ENCODE assay signal across 1 fruit fly cellular context in the genomic region with DNA sequence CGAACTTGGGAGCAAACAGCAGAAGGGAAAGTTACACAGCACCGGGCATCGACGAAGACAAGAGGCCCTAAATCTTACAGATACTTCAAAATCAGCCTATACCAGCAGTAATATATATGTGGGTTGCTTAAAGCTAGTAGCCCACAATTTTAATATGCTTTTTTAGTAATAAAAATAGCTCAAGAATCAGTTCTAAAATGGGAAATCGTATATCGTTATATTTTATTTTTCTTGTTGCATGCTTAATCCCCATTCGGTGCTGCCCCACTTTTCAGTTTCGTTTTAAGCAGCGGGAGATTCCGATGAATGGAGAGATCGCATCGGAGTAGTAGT.
A peak's percentile ranks its signal among the peaks of the same experiment; 100 is the strongest.
TF ChIP-seq lines count a peak whose summit lies in the region.

No protein-coding gene starts in this region.

TF ChIP-seq in whole organism, embryonic, 481 proteins besides CTCF, POLR2A, EP300 and RAD21 (continued from another document and continues in another):
- TF ChIP-seq Trl (optimal IDR thresholded peaks at IDR 0.05; lab: Kevin White, UChicago) (no peak), Trl (GFP tag; optimal IDR thresholded peaks at IDR 0.05; lab: Kevin White, UChicago) (no peak), Nf-YB (GFP tag; optimal IDR thresholded peaks at IDR 0.05; lab: Kevin White, UChicago) (no peak), CG13894 (tag; optimal IDR thresholded peaks at IDR 0.05; lab: Kevin White, UChicago) (no peak), ken (GFP tag; IDR thresholded peaks at IDR 0.05; lab: Robert Waterston, UW) (no peak), Eip74EF (GFP tag; optimal IDR thresholded peaks at IDR 0.05; lab: Kevin White, UChicago) (peak in 1 of 2 experiments; percentile 1), Poxn (GFP tag; IDR thresholded peaks at IDR 0.05; lab: Robert Waterston, UW) (no peak), unc-4 (GFP tag; IDR thresholded peaks at IDR 0.05; lab: Robert Waterston, UW; ENCODE audit: partially characterized antibody) (no peak), stc (GFP tag; IDR thresholded peaks at IDR 0.05; lab: Robert Waterston, UW) (no peak), cwo (GFP tag; optimal IDR thresholded peaks at IDR 0.05; lab: Kevin White, UChicago) (no peak), tx (GFP tag; optimal IDR thresholded peaks at IDR 0.05; lab: Kevin White, UChicago) (no peak), sqz (GFP tag; optimal IDR thresholded peaks at IDR 0.05; lab: Kevin White, UChicago) (no peak), CoRest (tag; optimal IDR thresholded peaks at IDR 0.05; lab: Kevin White, UChicago) (peak; percentile 42), Ets97D (GFP tag; optimal IDR thresholded peaks at IDR 0.05; lab: Kevin White, UChicago) (no peak), sisA (GFP tag; IDR thresholded peaks at IDR 0.05; lab: Robert Waterston, UW) (no peak), Dbx (GFP tag; IDR thresholded peaks at IDR 0.05; lab: Robert Waterston, UW) (0 out of 3 replicates have a peak, but pooled peaks have one; percentile 24), Dad (GFP tag; optimal IDR thresholded peaks at IDR 0.05; lab: Kevin White, UChicago) (no peak), CG1529 (GFP tag; optimal IDR thresholded peaks at IDR 0.05; lab: Kevin White, UChicago) (no peak), wek (GFP tag; optimal IDR thresholded peaks at IDR 0.05; lab: Kevin White, UChicago) (no peak), sima (GFP tag; optimal IDR thresholded peaks at IDR 0.05; lab: Kevin White, UChicago) (no peak), CG6654 (GFP tag; optimal IDR thresholded peaks at IDR 0.05; lab: Kevin White, UChicago) (peak; percentile 1), nom (GFP tag; optimal IDR thresholded peaks at IDR 0.05; lab: Kevin White, UChicago) (peak; percentile 71), wor (GFP tag; IDR thresholded peaks at IDR 0.05; lab: Robert Waterston, UW) (no peak), CG4360 (GFP tag; IDR thresholded peaks at IDR 0.05; lab: Robert Waterston, UW) (no peak), CG6765 (GFP tag; optimal IDR thresholded peaks at IDR 0.05; lab: Kevin White, UChicago) (no peak), CG7786 (GFP tag; optimal IDR thresholded peaks at IDR 0.05; lab: Kevin White, UChicago) (no peak), CG14014 (GFP tag; IDR thresholded peaks at IDR 0.05; lab: Robert Waterston, UW) (no peak), CG11093 (GFP tag; IDR thresholded peaks at IDR 0.05; lab: Robert Waterston, UW) (no peak), CG30020 (tag; optimal IDR thresholded peaks at IDR 0.05; lab: Kevin White, UChicago) (no peak), CrebB (tag; optimal IDR thresholded peaks at IDR 0.05; lab: Kevin White, UChicago) (no peak), Xbp1 (GFP tag; optimal IDR thresholded peaks at IDR 0.05; lab: Kevin White, UChicago) (peak; percentile 35), Pdp1 (GFP tag; optimal IDR thresholded peaks at IDR 0.05; lab: Kevin White, UChicago) (peak; percentile 4 to 43), CG10959 (GFP tag; IDR thresholded peaks at IDR 0.05; lab: Robert Waterston, UW) (no peak), Bdp1 (GFP tag; optimal IDR thresholded peaks at IDR 0.05; lab: Kevin White, UChicago) (no peak), jing (GFP tag; optimal IDR thresholded peaks at IDR 0.05; lab: Kevin White, UChicago) (no peak), ftz-f1 (GFP tag; optimal IDR thresholded peaks at IDR 0.05; lab: Kevin White, UChicago) (no peak), CG14965 (GFP tag; optimal IDR thresholded peaks at IDR 0.05; lab: Kevin White, UChicago; ENCODE audit: borderline replicate concordance) (no peak), CG7556 (GFP tag; optimal IDR thresholded peaks at IDR 0.05; lab: Kevin White, UChicago) (no peak), CG2678 (tag; optimal IDR thresholded peaks at IDR 0.05; lab: Kevin White, UChicago) (peak; percentile 46), CG10565 (GFP tag; optimal IDR thresholded peaks at IDR 0.05; lab: Kevin White, UChicago) (no peak), pita (GFP tag; optimal IDR thresholded peaks at IDR 0.05; lab: Kevin White, UChicago) (no peak), danr (GFP tag; IDR thresholded peaks at IDR 0.05; lab: Robert Waterston, UW) (no peak), CG4404 (GFP tag; IDR thresholded peaks at IDR 0.05; lab: Robert Waterston, UW) (0 out of 2 replicates have a peak, but pooled peaks have one; percentile 10), vfl (GFP tag; optimal IDR thresholded peaks at IDR 0.05; lab: Kevin White, UChicago) (no peak), Meics (GFP tag; optimal IDR thresholded peaks at IDR 0.05; lab: Kevin White, UChicago) (peak; percentile 25), zfh1 (GFP tag; IDR thresholded peaks at IDR 0.05; lab: Robert Waterston, UW) (0 out of 3 replicates have a peak, but pooled peaks have one; percentile 29), dysf (GFP tag; IDR thresholded peaks at IDR 0.05; lab: Robert Waterston, UW) (peak; percentile 57; the same call in 2 of the 3 replicates), CG18476 (GFP tag; optimal IDR thresholded peaks at IDR 0.05; lab: Kevin White, UChicago) (no peak), tgo (GFP tag; IDR thresholded peaks at IDR 0.05; lab: Robert Waterston, UW) (peak; percentile 35; the same call in 1 of the 3 replicates), ase (GFP tag; IDR thresholded peaks at IDR 0.05; lab: Robert Waterston, UW) (no peak), CG33557 (GFP tag; optimal IDR thresholded peaks at IDR 0.05; lab: Kevin White, UChicago) (no peak), CG10267 (tag; optimal IDR thresholded peaks at IDR 0.05; lab: Kevin White, UChicago) (no peak), CG13424 (tag; optimal IDR thresholded peaks at IDR 0.05; lab: Kevin White, UChicago) (peak; percentile 6), Deaf1 (tag; optimal IDR thresholded peaks at IDR 0.05; lab: Kevin White, UChicago) (no peak), BEAF-32 (GFP tag; optimal IDR thresholded peaks at IDR 0.05; lab: Kevin White, UChicago) (no peak), CG10366 (GFP tag; IDR thresholded peaks at IDR 0.05; lab: Robert Waterston, UW) (no peak), CG17612 (GFP tag; IDR thresholded peaks at IDR 0.05; lab: Robert Waterston, UW) (no peak), CG3281 (GFP tag; optimal IDR thresholded peaks at IDR 0.05; lab: Kevin White, UChicago) (peak; percentile 44), peb (GFP tag; IDR thresholded peaks at IDR 0.05; lab: Robert Waterston, UW) (no peak), NFAT (GFP tag; IDR thresholded peaks at IDR 0.05; lab: Robert Waterston, UW) (0 out of 2 replicates have a peak, but pooled peaks have one; percentile 10), ems (GFP tag; optimal IDR thresholded peaks at IDR 0.05; lab: Kevin White, UChicago) (no peak), CG6813 (GFP tag; optimal IDR thresholded peaks at IDR 0.05; lab: Kevin White, UChicago) (peak; percentile 10), CG12744 (GFP tag; optimal IDR thresholded peaks at IDR 0.05; lab: Kevin White, UChicago) (no peak), cato (GFP tag; optimal IDR thresholded peaks at IDR 0.05; lab: Kevin White, UChicago; ENCODE audit: borderline replicate concordance) (no peak), CG8478 (optimal IDR thresholded peaks at IDR 0.05; lab: Kevin White, UChicago) (no peak), CG16779 (GFP tag; IDR thresholded peaks at IDR 0.05; lab: Robert Waterston, UW) (no peak), CG6175 (GFP tag; IDR thresholded peaks at IDR 0.05; lab: Robert Waterston, UW) (no peak), CG17385 (GFP tag; optimal IDR thresholded peaks at IDR 0.05; lab: Kevin White, UChicago) (peak; percentile 26), gsb (GFP tag; IDR thresholded peaks at IDR 0.05; lab: Robert Waterston, UW) (no peak), CG11247 (GFP tag; IDR thresholded peaks at IDR 0.05; lab: Robert Waterston, UW) (0 out of 2 replicates have a peak, but pooled peaks have one; percentile 30), kni (GFP tag; optimal IDR thresholded peaks at IDR 0.05; lab: Kevin White, UChicago) (no peak), E2f2 (GFP tag; IDR thresholded peaks at IDR 0.05; lab: Robert Waterston, UW) (no peak), CG14441 (GFP tag; IDR thresholded peaks at IDR 0.05; lab: Robert Waterston, UW) (no peak), tll (GFP tag; optimal IDR thresholded peaks at IDR 0.05; lab: Kevin White, UChicago) (no peak), Camta (GFP tag; optimal IDR thresholded peaks at IDR 0.05; lab: Kevin White, UChicago) (no peak), oc (tag; optimal IDR thresholded peaks at IDR 0.05; lab: Kevin White, UChicago) (no peak), pb (GFP tag; optimal IDR thresholded peaks at IDR 0.05; lab: Kevin White, UChicago) (no peak), schlank (tag; optimal IDR thresholded peaks at IDR 0.05; lab: Kevin White, UChicago) (no peak), insv (GFP tag; optimal IDR thresholded peaks at IDR 0.05; lab: Kevin White, UChicago) (no peak), CG4730 (GFP tag; IDR thresholded peaks at IDR 0.05; lab: Robert Waterston, UW) (no peak), CG15269 (tag; optimal IDR thresholded peaks at IDR 0.05; lab: Kevin White, UChicago) (peak; percentile 33), CG17186 (GFP tag; optimal IDR thresholded peaks at IDR 0.05; lab: Kevin White, UChicago) (no peak), br (optimal IDR thresholded peaks at IDR 0.05; lab: Kevin White, UChicago) (no peak), fu2 (GFP tag; optimal IDR thresholded peaks at IDR 0.05; lab: Kevin White, UChicago) (no peak), CG12659 (GFP tag; optimal IDR thresholded peaks at IDR 0.05; lab: Kevin White, UChicago) (no peak), nerfin-1 (tag; optimal IDR thresholded peaks at IDR 0.05; lab: Kevin White, UChicago) (no peak), wdn (GFP tag; IDR thresholded peaks at IDR 0.05; lab: Robert Waterston, UW) (no peak), CG15479 (GFP tag; optimal IDR thresholded peaks at IDR 0.05; lab: Kevin White, UChicago) (no peak), CG16815 (GFP tag; optimal IDR thresholded peaks at IDR 0.05; lab: Kevin White, UChicago) (no peak), CG15601 (tag; optimal IDR thresholded peaks at IDR 0.05; lab: Kevin White, UChicago) (no peak), Hr78 (GFP tag; optimal IDR thresholded peaks at IDR 0.05; lab: Kevin White, UChicago) (no peak), CG10147 (GFP tag; optimal IDR thresholded peaks at IDR 0.05; lab: Kevin White, UChicago) (no peak), gro (GFP tag; optimal IDR thresholded peaks at IDR 0.05; lab: Kevin White, UChicago) (no peak), CG7928 (GFP tag; optimal IDR thresholded peaks at IDR 0.05; lab: Kevin White, UChicago) (no peak), CG12391 (tag; optimal IDR thresholded peaks at IDR 0.05; lab: Kevin White, UChicago) (peak; percentile 28), CG30403 (GFP tag; optimal IDR thresholded peaks at IDR 0.05; lab: Kevin White, UChicago) (peak; percentile 49), scrt (GFP tag; optimal IDR thresholded peaks at IDR 0.05; lab: Kevin White, UChicago) (no peak), Sox100B (GFP tag; optimal IDR thresholded peaks at IDR 0.05; lab: Kevin White, UChicago) (no peak), CG3065 (GFP tag; optimal IDR thresholded peaks at IDR 0.05; lab: Kevin White, UChicago) (no peak), CG2202 (tag; optimal IDR thresholded peaks at IDR 0.05; lab: Kevin White, UChicago) (no peak), NfI (GFP tag; optimal IDR thresholded peaks at IDR 0.05; lab: Kevin White, UChicago) (no peak), CG6791 (GFP tag; IDR thresholded peaks at IDR 0.05; lab: Robert Waterston, UW; ENCODE audit: partially characterized antibody) (no peak), tio (GFP tag; optimal IDR thresholded peaks at IDR 0.05; lab: Kevin White, UChicago) (no peak), Ravus (GFP tag; IDR thresholded peaks at IDR 0.05; lab: Robert Waterston, UW) (no peak), CG6689 (GFP tag; IDR thresholded peaks at IDR 0.05; lab: Robert Waterston, UW) (peak; percentile 26; the same call in 1 of the 2 replicates), pros (GFP tag; optimal IDR thresholded peaks at IDR 0.05; lab: Kevin White, UChicago) (no peak), seq (GFP tag; IDR thresholded peaks at IDR 0.05; lab: Robert Waterston, UW) (no peak), dimm (GFP tag; IDR thresholded peaks at IDR 0.05; lab: Robert Waterston, UW) (no peak), CG32532 (GFP tag; IDR thresholded peaks at IDR 0.05; lab: Robert Waterston, UW) (no peak; the same call in 1 of the 2 replicates), bbx (GFP tag; IDR thresholded peaks at IDR 0.05; lab: Robert Waterston, UW; ENCODE audit: partially characterized antibody) (no peak), lilli (GFP tag; optimal IDR thresholded peaks at IDR 0.05; lab: Kevin White, UChicago) (no peak), CG7745 (tag; optimal IDR thresholded peaks at IDR 0.05; lab: Kevin White, UChicago) (no peak), Doc3 (GFP tag; IDR thresholded peaks at IDR 0.05; lab: Robert Waterston, UW; ENCODE audit: partially characterized antibody) (no peak), CG4282 (GFP tag; optimal IDR thresholded peaks at IDR 0.05; lab: Kevin White, UChicago) (no peak), CG43689 (GFP tag; IDR thresholded peaks at IDR 0.05; lab: Robert Waterston, UW) (no peak), fd3F (GFP tag; optimal IDR thresholded peaks at IDR 0.05; lab: Kevin White, UChicago) (peak; percentile 1), CG3995 (GFP tag; optimal IDR thresholded peaks at IDR 0.05; lab: Kevin White, UChicago) (no peak), CG10462 (GFP tag; optimal IDR thresholded peaks at IDR 0.05; lab: Kevin White, UChicago) (no peak), CG17328 (GFP tag; IDR thresholded peaks at IDR 0.05; lab: Robert Waterston, UW) (no peak), cad (GFP tag; optimal IDR thresholded peaks at IDR 0.05; lab: Kevin White, UChicago) (no peak), CG12071 (GFP tag; optimal IDR thresholded peaks at IDR 0.05; lab: Kevin White, UChicago) (no peak), sob (GFP tag; IDR thresholded peaks at IDR 0.05; lab: Robert Waterston, UW) (peak; percentile 21; the same call in 1 of the 2 replicates), CG11398 (GFP tag; optimal IDR thresholded peaks at IDR 0.05; lab: Kevin White, UChicago) (no peak), CG10543 (GFP tag; optimal IDR thresholded peaks at IDR 0.05; lab: Kevin White, UChicago) (no peak), CG17912 (GFP tag; optimal IDR thresholded peaks at IDR 0.05; lab: Kevin White, UChicago) (no peak), BtbVII (GFP tag; optimal IDR thresholded peaks at IDR 0.05; lab: Kevin White, UChicago) (peak; percentile 40), CG1792 (GFP tag; optimal IDR thresholded peaks at IDR 0.05; lab: Kevin White, UChicago) (no peak), dmrt99B (tag; optimal IDR thresholded peaks at IDR 0.05; lab: Kevin White, UChicago) (peak; percentile 53), E2f1 (GFP tag; IDR thresholded peaks at IDR 0.05; lab: Robert Waterston, UW) (no peak), ash1 (GFP tag; optimal IDR thresholded peaks at IDR 0.05; lab: Kevin White, UChicago) (no peak), Jarid2 (GFP tag; optimal IDR thresholded peaks at IDR 0.05; lab: Kevin White, UChicago) (no peak), CG3163 (GFP tag; optimal IDR thresholded peaks at IDR 0.05; lab: Kevin White, UChicago) (no peak), Usf (GFP tag; optimal IDR thresholded peaks at IDR 0.05; lab: Kevin White, UChicago) (no peak)
